Fruit fly (Drosophila melanogaster) whole organism, embryonic: ENCODE data around the gene Mtpalpha.

ENCODE experiments used
- Asciz ChIP-seq: fragments of 200-800 bp; sonication (Bioruptor generic); optimal IDR thresholded peaks from 2 replicates; lab custom pipeline; 2017; ENCODE audit warnings: missing biosample characterization, mild to moderate bottlenecking, missing genetic modification characterization, missing genetic modification reagents
- Bdp1 ChIP-seq: fragments of 200-800 bp; sonication (Bioruptor generic); optimal IDR thresholded peaks from 3 replicates; lab custom pipeline; 2016; ENCODE audit warnings: missing biosample characterization, missing genetic modification characterization
- Bgb ChIP-seq: fragments of 200-800 bp; sonication (Bioruptor generic); IDR thresholded peaks from 2 replicates; pipeline ENCODE4 v1.3.6; 2022; ENCODE audit warnings: missing biosample characterization, missing genetic modification characterization; ENCODE audit not compliant: partially characterized antibody
- CG10959 ChIP-seq: fragments of 200-800 bp; sonication (Bioruptor generic); IDR thresholded peaks from 2 replicates; pipeline ENCODE4 v1.3.6; 2022; ENCODE audit warnings: missing biosample characterization, missing genetic modification characterization
- CG12744 ChIP-seq: fragments of 200-800 bp; sonication (Bioruptor generic); optimal IDR thresholded peaks from 2 replicates; lab custom pipeline; 2016; ENCODE audit warnings: missing biosample characterization, missing genetic modification characterization
- CG12769 ChIP-seq: fragments of 200-800 bp; sonication (Bioruptor generic); optimal IDR thresholded peaks from 2 replicates; lab custom pipeline; 2019; ENCODE audit warnings: missing biosample characterization, mild to moderate bottlenecking, missing genetic modification characterization, moderate library complexity
- CG13296 ChIP-seq: fragments of 200-800 bp; sonication (Bioruptor generic); optimal IDR thresholded peaks from 3 replicates; lab custom pipeline; 2018; ENCODE audit warnings: missing biosample characterization, mild to moderate bottlenecking, missing genetic modification characterization
- CG1529 ChIP-seq: fragments of 200-800 bp; sonication (Bioruptor generic); optimal IDR thresholded peaks from 3 replicates; lab custom pipeline; 2018; ENCODE audit warnings: missing biosample characterization, missing genetic modification characterization
- CG18619 ChIP-seq: fragments of 200-800 bp; sonication (Bioruptor generic); optimal IDR thresholded peaks from 3 replicates; lab custom pipeline; 2017; ENCODE audit warnings: missing biosample characterization, mild to moderate bottlenecking, missing genetic modification characterization
- CG2120 ChIP-seq: fragments of 200-800 bp; sonication (Bioruptor generic); optimal IDR thresholded peaks from 3 replicates; lab custom pipeline; 2016; ENCODE audit warnings: missing biosample characterization, missing genetic modification characterization
- CG2202 ChIP-seq: fragments of 200-800 bp; sonication (Bioruptor generic); optimal IDR thresholded peaks from 2 replicates; lab custom pipeline; 2018; ENCODE audit warnings: missing biosample characterization, mild to moderate bottlenecking, missing genetic modification characterization
- CG2889 ChIP-seq: fragments of 200-800 bp; sonication (Bioruptor generic); IDR thresholded peaks from 3 replicates; pipeline ENCODE4 v1.3.6; 2022; ENCODE audit warnings: missing biosample characterization, missing genetic modification characterization
- CG31224 ChIP-seq: fragments of 200-800 bp; sonication (Bioruptor generic); IDR thresholded peaks from 2 replicates; pipeline ENCODE4 v1.3.6; 2022; ENCODE audit warnings: missing biosample characterization, missing genetic modification characterization
- CG3281 ChIP-seq: fragments of 200-800 bp; sonication (Bioruptor generic); optimal IDR thresholded peaks from 3 replicates; lab custom pipeline; 2017; ENCODE audit warnings: missing biosample characterization, mild to moderate bottlenecking, missing genetic modification characterization
- CG3407 ChIP-seq: fragments of 200-800 bp; sonication (Bioruptor generic); optimal IDR thresholded peaks from 2 replicates; lab custom pipeline; 2018; ENCODE audit warnings: missing biosample characterization, mild to moderate bottlenecking, missing genetic modification characterization
- CG3838 ChIP-seq: fragments of 200-800 bp; sonication (Bioruptor generic); optimal IDR thresholded peaks from 3 replicates; lab custom pipeline; 2016; ENCODE audit warnings: missing biosample characterization, missing genetic modification characterization
- CG4282 ChIP-seq: fragments of 200-800 bp; sonication (Bioruptor generic); optimal IDR thresholded peaks from 2 replicates; lab custom pipeline; 2016; ENCODE audit warnings: missing biosample characterization, missing genetic modification characterization
- CG6175 ChIP-seq: fragments of 200-800 bp; sonication (Bioruptor generic); IDR thresholded peaks from 3 replicates; pipeline ENCODE4 v1.3.6; 2022; ENCODE audit warnings: missing biosample characterization, missing genetic modification characterization
- CG6683 ChIP-seq: fragments of 200-800 bp; sonication (Bioruptor generic); optimal IDR thresholded peaks from 2 replicates; lab custom pipeline; 2017; ENCODE audit warnings: missing biosample characterization, mild to moderate bottlenecking, missing genetic modification characterization, missing genetic modification reagents
- CG6689 ChIP-seq: fragments of 200-800 bp; sonication (Bioruptor generic); IDR thresholded peaks from 2 replicates; pipeline ENCODE4 v1.3.6; 2022; ENCODE audit warnings: missing biosample characterization, missing genetic modification characterization
- CG6765 ChIP-seq: fragments of 200-800 bp; sonication (Bioruptor generic); optimal IDR thresholded peaks from 3 replicates; lab custom pipeline; 2017; ENCODE audit warnings: missing biosample characterization, mild to moderate bottlenecking, missing genetic modification characterization
- CG8924 ChIP-seq: fragments of 200-800 bp; optimal IDR thresholded peaks from 3 replicates; lab custom pipeline; 2019; ENCODE audit warnings: missing biosample characterization, mild to moderate bottlenecking, missing genetic modification characterization, moderate library complexity
- CG8944 ChIP-seq: fragments of 200-800 bp; sonication (Bioruptor generic); optimal IDR thresholded peaks from 3 replicates; lab custom pipeline; 2016; ENCODE audit warnings: missing biosample characterization, missing genetic modification characterization
- CG9797 ChIP-seq: fragments of 200-800 bp; sonication (Bioruptor generic); optimal IDR thresholded peaks from 3 replicates; lab custom pipeline; 2018; ENCODE audit warnings: missing biosample characterization, mild to moderate bottlenecking, missing genetic modification characterization
- Chrac-16 ChIP-seq: fragments of 200-800 bp; sonication (Bioruptor generic); optimal IDR thresholded peaks from 3 replicates; lab custom pipeline; 2016; ENCODE audit warnings: missing biosample characterization, missing genetic modification characterization
- CrebB ChIP-seq: fragments of 200-800 bp; sonication (Bioruptor generic); optimal IDR thresholded peaks from 3 replicates; lab custom pipeline; 2018; ENCODE audit warnings: missing biosample characterization, mild to moderate bottlenecking, missing genetic modification characterization
- Deaf1 ChIP-seq: fragments of 200-800 bp; optimal IDR thresholded peaks from 3 replicates; lab custom pipeline; 2019; ENCODE audit warnings: missing biosample characterization, mild to moderate bottlenecking, missing genetic modification characterization, moderate library complexity
- Dref ChIP-seq: fragments of 200-800 bp; sonication (Bioruptor generic); IDR thresholded peaks from 2 replicates; pipeline ENCODE4 v1.3.6; 2022; ENCODE audit warnings: missing biosample characterization, missing genetic modification characterization
- E2f1 ChIP-seq: fragments of 200-800 bp; sonication (Bioruptor generic); IDR thresholded peaks from 2 replicates; pipeline ENCODE4 v1.3.6; 2022; ENCODE audit warnings: missing biosample characterization, missing genetic modification characterization
- Eip74EF ChIP-seq, 2 experiments: fragments of 200-800 bp in 1 of 2; fragments of >200 bp in 1 of 2; sonication (Bioruptor generic) in 1 of 2; optimal IDR thresholded peaks; 2 replicates each; lab custom pipeline; 2017 to 2019; ENCODE audit warnings: missing biosample characterization in 2 of 2, missing genetic modification characterization in 2 of 2, mild to moderate bottlenecking in 1 of 2, moderate library complexity in 1 of 2
- Fer1 ChIP-seq: fragments of 200-800 bp; sonication (Bioruptor generic); optimal IDR thresholded peaks from 2 replicates; lab custom pipeline; 2017; ENCODE audit warnings: missing biosample characterization, mild to moderate bottlenecking, missing genetic modification characterization
- Jarid2 ChIP-seq: fragments of 200-800 bp; sonication (Bioruptor generic); optimal IDR thresholded peaks from 3 replicates; lab custom pipeline; 2017; ENCODE audit warnings: mild to moderate bottlenecking, missing biosample characterization, missing genetic modification reagents, missing genetic modification characterization
- Lim3 ChIP-seq: fragments of 200-800 bp; sonication (Bioruptor generic); IDR thresholded peaks from 2 replicates; pipeline ENCODE4 v1.3.6; 2022; ENCODE audit warnings: missing biosample characterization, missing genetic modification characterization
- Lpt ChIP-seq: fragments of >200 bp; optimal IDR thresholded peaks from 2 replicates; lab custom pipeline; 2018; ENCODE audit warnings: missing biosample characterization, missing genetic modification characterization
- Med ChIP-seq: fragments of 200-800 bp; sonication (Bioruptor generic); peaks from one replicate; lab custom pipeline; 2016; ENCODE audit warnings: missing biosample characterization, missing genetic modification characterization, mild to moderate bottlenecking, inconsistent platforms, moderate library complexity
- Oaz ChIP-seq: fragments of 200-800 bp; sonication (Bioruptor generic); IDR thresholded peaks from 2 replicates; pipeline ENCODE4 v1.3.6; 2022; ENCODE audit warnings: missing biosample characterization, missing genetic modification characterization
- Ravus ChIP-seq: fragments of 200-800 bp; sonication (Bioruptor generic); IDR thresholded peaks from 2 replicates; pipeline ENCODE4 v1.3.6; 2022; ENCODE audit warnings: missing biosample characterization, missing genetic modification characterization
- ac ChIP-seq: fragments of 200-800 bp; sonication (Bioruptor generic); optimal IDR thresholded peaks from 3 replicates; lab custom pipeline; 2017; ENCODE audit warnings: missing biosample characterization, mild to moderate bottlenecking, missing genetic modification characterization
- cas ChIP-seq: fragments of 200-800 bp; sonication (Bioruptor generic); IDR thresholded peaks from 2 replicates; pipeline ENCODE4 v1.3.6; 2022; ENCODE audit warnings: missing biosample characterization, missing genetic modification characterization
- caup ChIP-seq: fragments of 200-800 bp; sonication (Bioruptor generic); optimal IDR thresholded peaks from 3 replicates; lab custom pipeline; 2017; ENCODE audit warnings: missing biosample characterization, mild to moderate bottlenecking, missing genetic modification characterization, moderate library complexity; ENCODE audit not compliant: severe bottlenecking
- gfzf ChIP-seq: fragments of 200-800 bp; sonication (Bioruptor generic); optimal IDR thresholded peaks from 2 replicates; lab custom pipeline; 2016; ENCODE audit warnings: missing biosample characterization, mild to moderate bottlenecking, missing genetic modification characterization, moderate library complexity
- insv ChIP-seq, 2 experiments: fragments of 200-800 bp; sonication (Bioruptor generic); optimal IDR thresholded peaks; 3 replicates each; lab custom pipeline; 2016 to 2018; ENCODE audit warnings: missing biosample characterization in 2 of 2, missing genetic modification characterization in 2 of 2
- lbe ChIP-seq: fragments of 200-800 bp; sonication (Bioruptor generic); optimal IDR thresholded peaks from 2 replicates; lab custom pipeline; 2016; ENCODE audit warnings: missing biosample characterization, mild to moderate bottlenecking, missing genetic modification characterization
- pan ChIP-seq, 4 experiments: fragments of >200 bp in 3 of 4; fragments of 200-800 bp in 1 of 4; sonication (Bioruptor generic) in 1 of 4; optimal IDR thresholded peaks in 3 of 4; IDR thresholded peaks in 1 of 4; 2 replicates each; pipeline versions ENCODE4 v1.3.6 to Lab custom; 2017 to 2022; ENCODE audit warnings: missing biosample characterization in 2 of 4, missing genetic modification characterization in 2 of 4, mixed read lengths in 1 of 4
- pum ChIP-seq: fragments of 200-800 bp; sonication (Bioruptor generic); optimal IDR thresholded peaks from 2 replicates; lab custom pipeline; 2016; ENCODE audit warnings: missing biosample characterization, missing genetic modification characterization
- sens ChIP-seq: fragments of 200-800 bp; sonication (Bioruptor generic); peaks from one replicate; lab custom pipeline; 2016; ENCODE audit warnings: missing biosample characterization, missing genetic modification characterization
- tll ChIP-seq, 2 experiments: fragments of 200-800 bp in 1 of 2; fragments of >200 bp in 1 of 2; sonication (Bioruptor generic) in 1 of 2; optimal IDR thresholded peaks; 2 replicates each; lab custom pipeline; 2017 to 2019; ENCODE audit warnings: missing biosample characterization in 2 of 2, missing genetic modification characterization in 2 of 2, mild to moderate bottlenecking in 1 of 2, moderate library complexity in 1 of 2
- tup ChIP-seq: fragments of 200-800 bp; sonication (Bioruptor generic); optimal IDR thresholded peaks from 2 replicates; lab custom pipeline; 2016; ENCODE audit warnings: missing biosample characterization, mild to moderate bottlenecking, missing genetic modification characterization, moderate library complexity
- zfh2 ChIP-seq: fragments of 200-800 bp; sonication (Bioruptor generic); optimal IDR thresholded peaks from 2 replicates; lab custom pipeline; 2016; ENCODE audit warnings: missing biosample characterization, missing genetic modification characterization

The Mtpalpha gene

dm6 chr2L:9567398-9567856 lies 9.1 kb downstream of the Mtpalpha start (continued):
- peak; percentile 63; the same call in 2 of the 3 replicates for TF ChIP-seq CG2889
- peak; percentile 100 for TF ChIP-seq Asciz (GFP tag; lab: Kevin White, UChicago)
- peak; percentile 82 for TF ChIP-seq CG4282 (GFP tag; lab: Kevin White, UChicago)
- TF ChIP-seq sens: peak; percentile 99
- TF ChIP-seq Oaz (GFP tag; lab: Robert Waterston, UW): peak; percentile 93
- TF ChIP-seq Lpt (GFP tag; lab: Kevin White, UChicago): no peak
- peak; percentile 94 for TF ChIP-seq CG8924 (tag; lab: Kevin White, UChicago)
- peak; percentile 72 for TF ChIP-seq CG10959 (GFP tag; lab: Robert Waterston, UW)
- peak; percentile 64 for TF ChIP-seq CG8944 (GFP tag; lab: Kevin White, UChicago)
- peak; percentile 99 for TF ChIP-seq CrebB (tag; lab: Kevin White, UChicago)
- peak; percentile 90 for TF ChIP-seq CG31224
- TF ChIP-seq CG2202 (tag; lab: Kevin White, UChicago): peak; percentile 94
- peak; percentile 100 for TF ChIP-seq caup (GFP tag; lab: Kevin White, UChicago)
- TF ChIP-seq pum (GFP tag; lab: Kevin White, UChicago): peak; percentile 73
- TF ChIP-seq CG3407 (GFP tag; lab: Kevin White, UChicago): peak; percentile 98
- TF ChIP-seq CG12744 (GFP tag; lab: Kevin White, UChicago): peak; percentile 95
- peak; percentile 96 for TF ChIP-seq Jarid2 (GFP tag; lab: Kevin White, UChicago)
- TF ChIP-seq CG1529 (GFP tag; lab: Kevin White, UChicago): peak; percentile 98
- peak; percentile 83 for TF ChIP-seq zfh2 (GFP tag; lab: Kevin White, UChicago)
- TF ChIP-seq insv (GFP tag; optimal IDR thresholded peaks at IDR 0.05; lab: Kevin White, UChicago): peak; percentile 7 to 87
- TF ChIP-seq tup (GFP tag; lab: Kevin White, UChicago): peak; percentile 94
- TF ChIP-seq pan (optimal IDR thresholded peaks at IDR 0.05; lab: Kevin White, UChicago): no peak
- peak in 1 of 2 experiments; percentile 96 for TF ChIP-seq pan (GFP tag; optimal IDR thresholded peaks at IDR 0.05 in 1 of 2, IDR thresholded peaks at IDR 0.05 in 1 of 2)
- peak; percentile 90 for TF ChIP-seq Bdp1 (GFP tag; lab: Kevin White, UChicago)
- peak; percentile 68 for TF ChIP-seq Ravus (GFP tag; lab: Robert Waterston, UW)
- TF ChIP-seq Dref (GFP tag; lab: Robert Waterston, UW): peak; percentile 35; the same call in 1 of the 2 replicates
- TF ChIP-seq CG9797 (GFP tag; lab: Kevin White, UChicago): peak; percentile 73
- peak; percentile 77 for TF ChIP-seq cas (GFP tag; lab: Robert Waterston, UW)
- TF ChIP-seq CG6175: peak; percentile 94
- peak; percentile 98 for TF ChIP-seq CG6683 (GFP tag; lab: Kevin White, UChicago)
- TF ChIP-seq Med: peak; percentile 100
- TF ChIP-seq Chrac-16 (GFP tag; lab: Kevin White, UChicago): peak; percentile 81
- TF ChIP-seq Eip74EF (GFP tag; optimal IDR thresholded peaks at IDR 0.05; lab: Kevin White, UChicago): peak in 1 of 2 experiments; percentile 96
- peak; percentile 95 for TF ChIP-seq E2f1
- TF ChIP-seq Lim3 (GFP tag; lab: Robert Waterston, UW): peak; percentile 58; the same call in 1 of the 2 replicates
- peak; percentile 100 for TF ChIP-seq CG6765 (GFP tag; lab: Kevin White, UChicago)
- peak; percentile 100 for TF ChIP-seq CG13296 (GFP tag; lab: Kevin White, UChicago)
- peak; percentile 99 for TF ChIP-seq CG3281 (GFP tag; lab: Kevin White, UChicago)
- peak; percentile 82 for TF ChIP-seq CG2120 (GFP tag; lab: Kevin White, UChicago)
- peak; percentile 89 for TF ChIP-seq ac (GFP tag; lab: Kevin White, UChicago)
- peak; percentile 100 for TF ChIP-seq Fer1 (GFP tag; lab: Kevin White, UChicago)
- TF ChIP-seq CG3838: peak; percentile 100
- peak; percentile 99 for TF ChIP-seq CG18619
- peak; percentile 83 for TF ChIP-seq lbe
- peak; percentile 21; the same call in 1 of the 2 replicates for TF ChIP-seq Bgb (GFP tag; lab: Robert Waterston, UW)
- TF ChIP-seq tll (GFP tag; optimal IDR thresholded peaks at IDR 0.05; lab: Kevin White, UChicago): peak in 1 of 2 experiments; percentile 31
- peak; percentile 90 for TF ChIP-seq CG12769 (tag; lab: Kevin White, UChicago)
- peak; percentile 63 for TF ChIP-seq Deaf1 (tag; lab: Kevin White, UChicago)
- peak; percentile 0 for TF ChIP-seq gfzf
- TF ChIP-seq CG6689 (GFP tag; lab: Robert Waterston, UW): peak; percentile 87
